Worm (Caenorhabditis elegans) whole organism, L4/young adult: ENCODE measurements around the gene T13H10.2.

Experiments used
- W03F9.2 ChIP-seq: fragments of 150-350 bp; optimal IDR thresholded peaks from 2 replicates; lab custom pipeline; 2014; ENCODE audit warnings: missing biosample characterization, missing genetic modification characterization
- dao-5 ChIP-seq: sonication (generic microtip); optimal IDR thresholded peaks from 2 replicates; lab custom pipeline; 2016; ENCODE audit warnings: missing genotype, missing genetic modification characterization, moderate library complexity, missing compliant biosample characterization
- him-1 ChIP-seq: sonication (generic microtip); optimal IDR thresholded peaks from 2 replicates; lab custom pipeline; 2016; ENCODE audit warnings: missing genotype, missing genetic modification reagents, missing genetic modification characterization, missing compliant biosample characterization

DNA sequence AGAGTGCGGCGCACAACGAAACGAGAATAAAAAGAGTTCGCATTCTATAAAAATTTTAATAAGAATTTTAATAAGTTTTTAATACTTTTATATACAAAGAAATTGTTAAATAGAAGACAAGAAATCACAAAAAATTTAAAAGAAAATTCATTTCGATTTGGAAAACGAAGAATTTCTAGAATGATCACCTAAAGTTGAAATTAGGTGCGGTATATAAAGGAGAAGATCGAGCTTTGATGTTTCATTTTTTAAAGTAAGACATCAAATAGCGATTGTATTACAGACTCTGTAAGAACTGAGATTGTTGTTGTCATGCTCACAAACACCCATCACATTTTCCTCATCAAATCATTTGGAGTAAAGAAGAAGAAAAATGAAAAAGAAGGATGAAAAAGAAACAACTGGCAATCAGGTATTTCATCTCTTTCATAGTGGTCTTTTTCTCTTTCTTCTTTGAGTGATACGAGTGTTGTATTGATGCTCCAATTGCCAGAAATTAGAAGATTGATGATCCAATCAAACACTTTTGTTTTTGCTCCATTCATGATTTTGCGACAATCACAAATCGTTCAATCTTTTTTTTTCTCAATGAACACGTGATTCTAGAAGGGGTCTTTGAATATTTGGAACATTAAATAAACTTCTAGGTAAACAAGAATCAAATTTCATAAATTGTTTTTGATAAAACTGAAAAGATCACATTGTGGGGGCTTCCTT, 35.7 kb upstream of the T13H10.2 start, which contains the start of gene dur-1:
- TF ChIP-seq him-1 (tag; lab: Kevin White, UChicago) (no peak), dao-5 (tag; lab: Kevin White, UChicago) (no peak), W03F9.2 (tag; lab: Kevin White, UChicago) (no peak)
